Fruit fly (Drosophila melanogaster) whole organism, wandering third instar larva: Measurements from ENCODE around the gene CG42577.
"Not testable (repeated sequence)": the region's sequence is repeated elsewhere in the genome, so short reads cannot be mapped to it uniquely, and the experiment has no call there.

Source experiments
- Abd-B ChIP-seq: fragments of >200 bp; optimal IDR thresholded peaks from 2 replicates; lab custom pipeline; 2017; ENCODE audit warnings: missing biosample characterization, missing genetic modification characterization
- CG9705 ChIP-seq: fragments of 200-800 bp; sonication (Bioruptor generic); optimal IDR thresholded peaks from 2 replicates; lab custom pipeline; 2018; ENCODE audit warnings: missing biosample characterization, mild to moderate bottlenecking, missing genetic modification characterization
- CrebA ChIP-seq: fragments of 200-800 bp; sonication (Bioruptor generic); optimal IDR thresholded peaks from 2 replicates; lab custom pipeline; 2016; ENCODE audit warnings: missing biosample characterization, mild to moderate bottlenecking, missing genetic modification characterization, borderline replicate concordance
- HLH106 ChIP-seq: fragments of 200-800 bp; optimal IDR thresholded peaks from 3 replicates; lab custom pipeline; 2019; ENCODE audit warnings: missing biosample characterization, mild to moderate bottlenecking, missing genetic modification characterization, moderate library complexity
- Hnf4 ChIP-seq: fragments of 200-800 bp; sonication (Bioruptor generic); optimal IDR thresholded peaks from 2 replicates; lab custom pipeline; 2016; ENCODE audit warnings: missing biosample characterization, mild to moderate bottlenecking, missing genetic modification characterization
- Hr78 ChIP-seq: fragments of >200 bp; optimal IDR thresholded peaks from 2 replicates; lab custom pipeline; 2017; ENCODE audit warnings: missing biosample characterization, missing genetic modification characterization
- Jra ChIP-seq: sonication (Bioruptor generic); optimal IDR thresholded peaks from 2 replicates; lab custom pipeline; 2016; ENCODE audit warnings: missing biosample characterization, missing genetic modification characterization
- OdsH ChIP-seq: fragments of 200-800 bp; sonication (Bioruptor generic); optimal IDR thresholded peaks from 2 replicates; lab custom pipeline; 2016; ENCODE audit warnings: missing biosample characterization, mild to moderate bottlenecking, missing genetic modification characterization
- Rel ChIP-seq, 2 experiments: fragments of 200-800 bp; sonication (Bioruptor generic) in 1 of 2; optimal IDR thresholded peaks; 2 replicates in 1 of 2; 3 replicates in 1 of 2; lab custom pipeline; 2016 to 2019; ENCODE audit warnings: mild to moderate bottlenecking in 2 of 2, missing biosample characterization in 2 of 2, missing genetic modification characterization in 2 of 2, moderate library complexity in 1 of 2
- Sp1 ChIP-seq: fragments of 200-800 bp; sonication (Bioruptor generic); optimal IDR thresholded peaks from 3 replicates; lab custom pipeline; 2019; ENCODE audit warnings: missing biosample characterization, mild to moderate bottlenecking, missing genetic modification characterization, moderate library complexity
- Vsx2 ChIP-seq: fragments of 200-300, 225-300 bp; sonication (Bioruptor generic); optimal IDR thresholded peaks from 2 replicates; lab custom pipeline; 2018; ENCODE audit warnings: missing biosample characterization, missing genetic modification characterization; ENCODE audit not compliant: partially characterized antibody
- br ChIP-seq: fragments of 200-800 bp; sonication (Bioruptor generic); optimal IDR thresholded peaks from 2 replicates; lab custom pipeline; 2016; ENCODE audit warnings: missing biosample characterization, missing genetic modification characterization
- dl ChIP-seq, 2 experiments: fragments of 175-275, 200-275 bp in 1 of 2; fragments of 200-275 bp in 1 of 2; sonication (Bioruptor generic); optimal IDR thresholded peaks; lab custom pipeline; 2018; ENCODE audit warnings: mild to moderate bottlenecking in 2 of 2, missing biosample characterization in 2 of 2, missing genetic modification characterization in 2 of 2, moderate library complexity in 2 of 2; ENCODE audit not compliant: partially characterized antibody in 2 of 2, insufficient read depth in 1 of 2
- dmrt93B ChIP-seq: fragments of 200-800 bp; sonication (Bioruptor generic); optimal IDR thresholded peaks from 2 replicates; lab custom pipeline; 2018; ENCODE audit warnings: missing biosample characterization, mild to moderate bottlenecking, missing genetic modification characterization
- dsf ChIP-seq: sonication (Bioruptor generic); optimal IDR thresholded peaks from 2 replicates; lab custom pipeline; 2016; ENCODE audit warnings: missing biosample characterization, missing genetic modification characterization, borderline replicate concordance
- ey ChIP-seq: fragments of 200-800 bp; sonication (Bioruptor generic); optimal IDR thresholded peaks from 2 replicates; lab custom pipeline; 2016; ENCODE audit warnings: missing biosample characterization, missing genetic modification characterization
- foxo ChIP-seq, 2 experiments: fragments of 200-800 bp; sonication (Bioruptor generic); optimal IDR thresholded peaks; 2 replicates in 1 of 2; 3 replicates in 1 of 2; lab custom pipeline; 2016 to 2017; ENCODE audit warnings: missing biosample characterization in 2 of 2, missing genetic modification characterization in 2 of 2
- fru ChIP-seq: fragments of 200-800 bp; sonication (Bioruptor generic); optimal IDR thresholded peaks from 3 replicates; lab custom pipeline; 2016; ENCODE audit warnings: missing biosample characterization, mild to moderate bottlenecking, missing genetic modification characterization
- h ChIP-seq: fragments of 200-800 bp; sonication (Bioruptor generic); optimal IDR thresholded peaks from 3 replicates; lab custom pipeline; 2016; ENCODE audit warnings: missing biosample characterization, mild to moderate bottlenecking, missing genetic modification characterization
- jim ChIP-seq: fragments of 175-275, 200-325 bp; sonication (Bioruptor generic); optimal IDR thresholded peaks from 2 replicates; lab custom pipeline; 2016; ENCODE audit warnings: missing biosample characterization, mild to moderate bottlenecking, missing genetic modification characterization
- lola ChIP-seq: fragments of >200 bp; optimal IDR thresholded peaks from 2 replicates; lab custom pipeline; 2017; ENCODE audit warnings: missing biosample characterization, missing genetic modification characterization
- psq ChIP-seq: fragments of 200-800 bp; sonication (Bioruptor generic); optimal IDR thresholded peaks from 3 replicates; lab custom pipeline; 2017; ENCODE audit warnings: missing biosample characterization, mild to moderate bottlenecking, missing genetic modification characterization, moderate library complexity
- rgr ChIP-seq: fragments of 200-800 bp; sonication (Bioruptor generic); optimal IDR thresholded peaks from 3 replicates; lab custom pipeline; 2016; ENCODE audit warnings: missing biosample characterization, mild to moderate bottlenecking, missing genetic modification characterization
- sage ChIP-seq: fragments of 200-800 bp; sonication (Bioruptor generic); optimal IDR thresholded peaks from 2 replicates; lab custom pipeline; 2016; ENCODE audit warnings: missing biosample characterization, mild to moderate bottlenecking, missing genetic modification characterization
- sv ChIP-seq: fragments of 200-800 bp; sonication (Bioruptor generic); optimal IDR thresholded peaks from 3 replicates; lab custom pipeline; 2016; ENCODE audit warnings: missing biosample characterization, missing genetic modification characterization
- tai ChIP-seq: sonication (Bioruptor generic); optimal IDR thresholded peaks from 2 replicates; lab custom pipeline; 2016; ENCODE audit warnings: missing biosample characterization, missing genetic modification characterization
- usp ChIP-seq: fragments of >200 bp; optimal IDR thresholded peaks from 2 replicates; lab custom pipeline; 2017; ENCODE audit warnings: missing biosample characterization, missing genetic modification characterization
- woc ChIP-seq: sonication (Bioruptor generic); optimal IDR thresholded peaks from 2 replicates; lab custom pipeline; 2016; ENCODE audit warnings: missing biosample characterization, mild to moderate bottlenecking, missing genetic modification characterization

CG42577 gene

DNA sequence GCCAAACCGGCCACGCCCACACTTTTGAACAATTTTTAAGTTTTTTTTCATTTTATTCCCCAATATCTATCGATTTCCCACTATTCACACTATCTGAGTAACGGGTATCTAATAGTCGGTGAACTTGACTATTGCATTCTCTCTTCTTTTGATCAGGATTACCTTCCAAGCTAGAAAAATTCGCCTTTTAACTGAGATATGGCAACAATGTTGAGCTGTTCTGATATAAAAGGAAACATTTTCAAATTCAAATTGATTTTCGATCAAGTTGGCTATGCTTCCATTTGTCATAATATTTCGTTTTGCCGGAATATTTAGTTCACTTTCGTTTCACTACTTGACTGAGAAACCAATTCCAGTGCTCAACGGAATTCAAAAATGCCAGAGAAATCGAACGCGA is at the start of gene CG42577:
TSS of gene CG42577 (plus strand) at position 301 of the 400 bp plus-strand sequence.
- not testable (repeated sequence) for TF ChIP-seq Sp1 (GFP tag; lab: Kevin White, UChicago); foxo (GFP tag; optimal IDR thresholded peaks at IDR 0.05; lab: Kevin White, UChicago); CG9705

DNA sequence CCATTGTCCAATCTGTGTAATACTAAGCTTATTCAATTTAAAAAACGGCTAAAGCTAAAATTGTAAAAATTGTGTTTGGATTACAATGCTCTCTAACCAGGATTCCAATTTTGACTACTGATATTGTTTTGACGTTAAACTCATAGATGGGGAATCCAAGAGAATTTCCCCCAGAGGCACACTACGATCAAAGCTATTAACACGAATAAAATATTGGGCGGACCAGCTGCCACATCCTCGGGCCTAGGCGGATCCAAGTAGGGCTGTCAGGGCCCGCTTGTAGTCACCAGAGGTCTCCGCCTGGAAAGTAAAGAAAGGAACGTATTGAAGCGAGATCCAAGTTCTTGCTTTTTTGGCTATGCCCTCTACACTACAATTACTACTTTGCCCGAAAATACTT is 49.5 kb upstream of the CG42577 start, which contains the start of gene SdicB:
TSS of gene SdicB (minus strand) at position 101 of the 400 bp plus-strand sequence.
- not testable (repeated sequence) for TF ChIP-seq lola (GFP tag; lab: Kevin White, UChicago); sage (GFP tag; lab: Kevin White, UChicago); usp

DNA sequence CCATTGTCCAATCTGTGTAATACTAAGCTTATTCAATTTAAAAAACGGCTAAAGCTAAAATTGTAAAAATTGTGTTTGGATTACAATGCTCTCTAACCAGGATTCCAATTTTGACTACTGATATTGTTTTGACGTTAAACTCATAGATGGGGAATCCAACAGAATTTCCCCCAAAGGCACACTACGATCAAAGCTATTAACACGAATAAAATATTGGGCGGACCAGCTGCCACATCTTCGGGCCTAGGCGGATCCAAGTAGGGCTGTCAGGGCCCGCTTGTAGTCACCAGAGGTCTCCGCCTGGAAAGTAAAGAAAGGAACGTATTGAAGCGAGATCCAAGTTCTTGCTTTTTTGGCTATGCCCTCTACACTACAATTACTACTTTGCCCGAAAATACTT is 41.9 kb upstream of the CG42577 start, which contains the start of gene SdicC:
TSS of gene SdicC (minus strand) at position 101 of the 400 bp plus-strand sequence.
- TF ChIP-seq HLH106 (tag; lab: Kevin White, UChicago); Vsx2; Jra (GFP tag; lab: Kevin White, UChicago): not testable (repeated sequence)

DNA sequence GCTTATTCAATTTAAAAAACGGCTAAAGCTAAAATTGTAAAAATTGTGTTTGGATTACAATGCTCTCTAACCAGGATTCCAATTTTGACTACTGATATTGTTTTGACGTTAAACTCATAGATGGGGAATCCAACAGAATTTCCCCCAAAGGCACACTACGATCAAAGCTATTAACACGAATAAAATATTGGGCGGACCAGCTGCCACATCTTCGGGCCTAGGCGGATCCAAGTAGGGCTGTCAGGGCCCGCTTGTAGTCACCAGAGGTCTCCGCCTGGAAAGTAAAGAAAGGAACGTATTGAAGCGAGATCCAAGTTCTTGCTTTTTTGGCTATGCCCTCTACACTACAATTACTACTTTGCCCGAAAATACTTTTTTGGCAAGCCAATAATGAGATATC is 34.1 kb upstream of the CG42577 start, which contains the start of gene Sdic4:
TSS of gene Sdic4 (minus strand) at position 101 of the 400 bp plus-strand sequence.
- TF ChIP-seq ey (GFP tag; lab: Kevin White, UChicago); jim (GFP tag; lab: Kevin White, UChicago); psq: not testable (repeated sequence)
- TF ChIP-seq, all 38 proteins: peak for 0; not testable (repeated sequence) for 38

DNA sequence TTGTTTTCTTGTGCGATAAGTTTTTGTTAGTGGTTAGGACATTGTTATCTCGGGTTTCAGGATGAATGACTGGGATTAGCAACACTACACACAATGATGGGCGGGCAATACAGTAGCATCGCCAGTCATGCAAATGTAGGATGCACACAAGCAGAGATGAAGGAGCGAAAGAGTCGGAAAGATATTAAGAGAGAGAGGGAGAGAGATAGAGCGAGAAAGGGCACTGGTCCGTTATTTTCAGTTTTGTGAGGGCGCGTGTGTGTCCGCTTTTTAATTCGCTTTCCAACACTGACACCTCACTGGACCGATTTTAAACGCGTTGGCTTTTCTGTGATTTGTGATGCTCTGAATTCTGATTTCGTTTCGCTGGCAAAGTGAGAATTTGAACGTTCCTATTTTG is 27.4 kb upstream of the CG42577 start:
- TF ChIP-seq fru (GFP tag; lab: Kevin White, UChicago) (no peak), Vsx2 (no peak), ey (GFP tag; lab: Kevin White, UChicago) (no peak), h (GFP tag; lab: Kevin White, UChicago) (no peak), Rel (GFP tag; optimal IDR thresholded peaks at IDR 0.05; lab: Kevin White, UChicago) (no peak), Rel (tag; optimal IDR thresholded peaks at IDR 0.05; lab: Kevin White, UChicago) (no peak), Hr78 (GFP tag; lab: Kevin White, UChicago) (no peak), woc (GFP tag; lab: Kevin White, UChicago) (no peak), rgr (no peak), dsf (GFP tag; lab: Kevin White, UChicago) (no peak), sage (GFP tag; lab: Kevin White, UChicago) (no peak), psq (no peak), Abd-B (GFP tag; lab: Kevin White, UChicago) (no peak), lola (GFP tag; lab: Kevin White, UChicago) (no peak), CrebA (GFP tag; lab: Kevin White, UChicago) (no peak), Hnf4 (GFP tag; lab: Kevin White, UChicago) (no peak), Jra (GFP tag; lab: Kevin White, UChicago) (no peak), HLH106 (tag; lab: Kevin White, UChicago) (no peak), tai (GFP tag; lab: Kevin White, UChicago) (no peak), Sp1 (GFP tag; lab: Kevin White, UChicago) (no peak), br (GFP tag; lab: Kevin White, UChicago) (no peak)

DNA sequence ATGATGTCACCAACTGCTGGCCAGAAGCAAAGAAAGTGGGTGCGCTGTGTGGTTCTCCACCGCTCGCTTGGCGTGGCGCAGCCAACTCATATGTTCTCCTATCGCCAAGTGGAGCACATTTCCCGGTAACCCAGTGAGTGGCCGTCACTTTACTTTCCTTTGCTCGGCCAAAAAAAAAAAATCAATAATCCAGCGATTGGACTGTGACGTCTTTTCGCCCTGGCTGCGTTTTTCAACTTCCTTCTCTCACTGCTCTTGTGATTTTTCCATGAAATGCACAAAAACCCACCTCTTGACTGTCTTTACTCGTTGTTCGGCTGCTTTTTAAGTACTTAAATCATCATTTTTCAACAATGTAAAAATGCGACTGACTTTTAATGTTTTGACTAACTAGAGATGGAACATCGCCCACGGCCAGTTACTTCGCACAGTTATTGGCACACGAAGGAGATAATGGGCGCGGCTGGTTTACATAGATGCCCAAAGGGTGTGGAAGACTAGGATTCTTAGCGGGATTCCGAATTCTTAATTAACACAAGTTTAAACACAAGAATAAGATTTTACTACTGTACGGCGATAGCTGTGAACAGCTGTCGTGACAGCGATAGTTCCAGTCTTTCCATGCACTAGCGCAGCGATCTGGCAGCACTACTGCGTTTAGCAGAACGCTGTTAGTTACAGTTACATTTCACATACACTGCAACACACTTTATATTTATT is 23.1 kb upstream of the CG42577 start, which contains the start of gene sw:
TSS of gene sw (minus strand) at position 589 of the 720 bp plus-strand sequence.
- peak in 1 of 2 experiments; percentile 53 for TF ChIP-seq foxo (GFP tag; optimal IDR thresholded peaks at IDR 0.05; lab: Kevin White, UChicago)
- TF ChIP-seq fru (GFP tag; lab: Kevin White, UChicago): peak; percentile 73
- TF ChIP-seq Jra (GFP tag; lab: Kevin White, UChicago): peak; percentile 46
- TF ChIP-seq h (GFP tag; lab: Kevin White, UChicago): peak; percentile 31
- peak; percentile 78 for TF ChIP-seq woc (GFP tag; lab: Kevin White, UChicago)
- peak; percentile 47 for TF ChIP-seq dmrt93B (GFP tag; lab: Kevin White, UChicago)
- TF ChIP-seq ey (GFP tag; lab: Kevin White, UChicago): peak; percentile 56
- TF ChIP-seq br (GFP tag; lab: Kevin White, UChicago): peak; percentile 54
- peak; percentile 13 for TF ChIP-seq psq
- no peak for TF ChIP-seq dl (GFP tag; optimal IDR thresholded peaks at IDR 0.05; lab: Kevin White, UChicago; ENCODE audit: insufficient read depth in 1 of 2, partially characterized antibody in 2 of 2)
- TF ChIP-seq tai (GFP tag; lab: Kevin White, UChicago): peak; percentile 39
- TF ChIP-seq CG9705: peak; percentile 52
- no peak for TF ChIP-seq OdsH (GFP tag; lab: Kevin White, UChicago)
- TF ChIP-seq sv (GFP tag; lab: Kevin White, UChicago): peak; percentile 17
- TF ChIP-seq Vsx2: no peak
- TF ChIP-seq Sp1 (GFP tag; lab: Kevin White, UChicago): peak; percentile 43
- TF ChIP-seq HLH106 (tag; lab: Kevin White, UChicago): peak; percentile 76
- peak; percentile 57 for TF ChIP-seq Hnf4 (GFP tag; lab: Kevin White, UChicago)
- TF ChIP-seq rgr: peak; percentile 26
- no peak for TF ChIP-seq Hr78 (GFP tag; lab: Kevin White, UChicago)
